Fruit fly (Drosophila melanogaster) whole organism, prepupa: ENCODE data around the gene CG14431.

Experiments used
- Blimp-1 ChIP-seq: fragments of 200-800 bp; sonication (Bioruptor generic); optimal IDR thresholded peaks from 3 replicates; lab custom pipeline; 2017; ENCODE audit warnings: missing biosample characterization, missing genetic modification characterization, mild to moderate bottlenecking, moderate library complexity, missing genetic modification reagents
- CG10631 ChIP-seq: fragments of 200-800 bp; sonication (Bioruptor generic); optimal IDR thresholded peaks from 2 replicates; lab custom pipeline; 2016; ENCODE audit warnings: missing biosample characterization, missing genetic modification characterization
- CG11294 ChIP-seq: fragments of 200-800 bp; sonication (Bioruptor generic); IDR thresholded peaks from 2 replicates; pipeline ENCODE4 v1.3.6; 2022; ENCODE audit warnings: missing biosample characterization, missing genetic modification characterization
- CG11762 ChIP-seq: fragments of 200-800 bp; sonication (Bioruptor generic); optimal IDR thresholded peaks from 3 replicates; lab custom pipeline; 2016; ENCODE audit warnings: missing biosample characterization, missing genetic modification characterization; ENCODE audit not compliant: insufficient read depth
- CG11902 ChIP-seq: fragments of 200-800 bp; sonication (Bioruptor generic); optimal IDR thresholded peaks from 3 replicates; lab custom pipeline; 2016; ENCODE audit warnings: missing biosample characterization, missing genetic modification characterization
- CG15336 ChIP-seq: fragments of 200-800 bp; sonication (Bioruptor generic); IDR thresholded peaks from 2 replicates; pipeline ENCODE4 v1.3.6; 2022; ENCODE audit warnings: missing biosample characterization, missing genetic modification characterization
- CG1621 ChIP-seq: fragments of 200-800 bp; sonication (Bioruptor generic); optimal IDR thresholded peaks from 3 replicates; lab custom pipeline; 2018; ENCODE audit warnings: missing biosample characterization, mild to moderate bottlenecking, missing genetic modification characterization
- CG16779 ChIP-seq: fragments of 200-800 bp; sonication (Bioruptor generic); optimal IDR thresholded peaks from 3 replicates; lab custom pipeline; 2017; ENCODE audit warnings: missing biosample characterization, mild to moderate bottlenecking, missing genetic modification characterization
- CG31627 ChIP-seq: fragments of 200-800 bp; sonication (Bioruptor generic); optimal IDR thresholded peaks from 3 replicates; lab custom pipeline; 2016; ENCODE audit warnings: missing biosample characterization, missing genetic modification characterization
- CG34406 ChIP-seq: fragments of 200-800 bp; sonication (Bioruptor generic); optimal IDR thresholded peaks from 3 replicates; lab custom pipeline; 2016; ENCODE audit warnings: missing biosample characterization, missing genetic modification characterization
- CG4318 ChIP-seq: fragments of 200-800 bp; sonication (Bioruptor generic); optimal IDR thresholded peaks from 3 replicates; lab custom pipeline; 2017; ENCODE audit warnings: missing biosample characterization, mild to moderate bottlenecking, missing genetic modification characterization
- CG6163 ChIP-seq: fragments of 200-800 bp; sonication (Bioruptor generic); IDR thresholded peaks from 3 replicates; pipeline ENCODE4 v1.3.6; 2022; ENCODE audit warnings: missing biosample characterization, missing genetic modification characterization
- CG6276 ChIP-seq: fragments of 200-800 bp; sonication (Bioruptor generic); optimal IDR thresholded peaks from 2 replicates; lab custom pipeline; 2017; ENCODE audit warnings: missing biosample characterization, mild to moderate bottlenecking, missing genetic modification characterization
- CG6792 ChIP-seq: fragments of 200-800 bp; sonication (Bioruptor generic); optimal IDR thresholded peaks from 3 replicates; lab custom pipeline; 2016; ENCODE audit warnings: missing biosample characterization, missing genetic modification characterization
- CG7368 ChIP-seq: fragments of 200-800 bp; sonication (Bioruptor generic); optimal IDR thresholded peaks from 3 replicates; lab custom pipeline; 2016; ENCODE audit warnings: missing biosample characterization, missing genetic modification characterization
- CG8119 ChIP-seq: fragments of 200-800 bp; sonication (Bioruptor generic); IDR thresholded peaks from 3 replicates; pipeline ENCODE4 v1.3.6; 2022; ENCODE audit warnings: missing biosample characterization, missing genetic modification characterization
- CG8632 ChIP-seq: fragments of 200-800 bp; sonication (Bioruptor generic); optimal IDR thresholded peaks from 3 replicates; lab custom pipeline; 2016; ENCODE audit warnings: missing biosample characterization, missing genetic modification characterization
- Eip75B ChIP-seq: fragments of 200-800 bp; sonication (Bioruptor generic); optimal IDR thresholded peaks from 3 replicates; lab custom pipeline; 2016; ENCODE audit warnings: missing biosample characterization, missing genetic modification characterization
- Ets21C ChIP-seq: fragments of 200-800 bp; sonication (Bioruptor generic); optimal IDR thresholded peaks from 3 replicates; lab custom pipeline; 2016; ENCODE audit warnings: missing biosample characterization, missing genetic modification characterization
- Hr38 ChIP-seq: sonication (Bioruptor generic); optimal IDR thresholded peaks from 2 replicates; lab custom pipeline; 2016; ENCODE audit warnings: missing biosample characterization, missing genetic modification characterization
- Hr39 ChIP-seq: fragments of 200-800 bp; sonication (Bioruptor generic); optimal IDR thresholded peaks from 2 replicates; lab custom pipeline; 2016; ENCODE audit warnings: missing biosample characterization, missing genetic modification characterization
- Lpt ChIP-seq: fragments of 200-800 bp; sonication (Bioruptor generic); optimal IDR thresholded peaks from 3 replicates; lab custom pipeline; 2016; ENCODE audit warnings: missing biosample characterization, missing genetic modification characterization
- OdsH ChIP-seq: fragments of 200-800 bp; sonication (Bioruptor generic); optimal IDR thresholded peaks from 3 replicates; lab custom pipeline; 2016; ENCODE audit warnings: missing biosample characterization, missing genetic modification characterization
- Smox ChIP-seq: fragments of 200-800 bp; sonication (Bioruptor generic); optimal IDR thresholded peaks from 3 replicates; lab custom pipeline; 2016; ENCODE audit warnings: missing biosample characterization, missing genetic modification characterization
- Sox102F ChIP-seq: fragments of 200-800 bp; sonication (Bioruptor generic); optimal IDR thresholded peaks from 2 replicates; lab custom pipeline; 2016; ENCODE audit warnings: missing biosample characterization, mild to moderate bottlenecking, missing genetic modification characterization
- Sox14 ChIP-seq: fragments of 200-800 bp; sonication (Bioruptor generic); optimal IDR thresholded peaks from 3 replicates; lab custom pipeline; 2016; ENCODE audit warnings: missing biosample characterization, missing genetic modification characterization
- acj6 ChIP-seq: fragments of 200-800 bp; sonication (Bioruptor generic); optimal IDR thresholded peaks from 3 replicates; lab custom pipeline; 2016; ENCODE audit warnings: missing biosample characterization, missing genetic modification characterization
- cyc ChIP-seq: fragments of 200-800 bp; sonication (Bioruptor generic); optimal IDR thresholded peaks from 3 replicates; lab custom pipeline; 2016; ENCODE audit warnings: missing biosample characterization, missing genetic modification characterization
- eg ChIP-seq: fragments of 200-800 bp; sonication (Bioruptor generic); IDR thresholded peaks from 3 replicates; pipeline ENCODE4 v1.3.6; 2022; ENCODE audit warnings: missing biosample characterization, missing genetic modification characterization
- esn ChIP-seq: fragments of 200-800 bp; sonication (Bioruptor generic); optimal IDR thresholded peaks from 2 replicates; lab custom pipeline; 2016; ENCODE audit warnings: missing biosample characterization, mild to moderate bottlenecking, missing genetic modification characterization, moderate library complexity
- fkh ChIP-seq: fragments of 200-800 bp; sonication (Bioruptor generic); optimal IDR thresholded peaks from 3 replicates; lab custom pipeline; 2017; ENCODE audit warnings: missing biosample characterization, mild to moderate bottlenecking, missing genetic modification characterization, moderate library complexity
- lz ChIP-seq: fragments of 200-800 bp; sonication (Bioruptor generic); optimal IDR thresholded peaks from 3 replicates; lab custom pipeline; 2016; ENCODE audit warnings: missing biosample characterization, missing genetic modification characterization
- net ChIP-seq: fragments of 200-800 bp; sonication (Bioruptor generic); optimal IDR thresholded peaks from 3 replicates; lab custom pipeline; 2016; ENCODE audit warnings: missing biosample characterization, missing genetic modification characterization
- salr ChIP-seq, 2 experiments: fragments of 200-800 bp; sonication (Bioruptor generic); optimal IDR thresholded peaks; 3 replicates each; lab custom pipeline; 2016 to 2018; ENCODE audit warnings: missing biosample characterization in 2 of 2, missing genetic modification characterization in 2 of 2, mild to moderate bottlenecking in 1 of 2
- spab ChIP-seq: fragments of 200-800 bp; sonication (Bioruptor generic); optimal IDR thresholded peaks from 2 replicates; lab custom pipeline; 2017; ENCODE audit warnings: missing biosample characterization, mild to moderate bottlenecking, missing genetic modification characterization, missing genetic modification reagents
- ss ChIP-seq, 2 experiments: fragments of 200-800 bp; sonication (Bioruptor generic); optimal IDR thresholded peaks; 2 replicates in 1 of 2; 3 replicates in 1 of 2; lab custom pipeline; 2017 to 2018; ENCODE audit warnings: mild to moderate bottlenecking in 2 of 2, missing biosample characterization in 2 of 2, missing genetic modification characterization in 2 of 2, moderate library complexity in 1 of 2
- svp ChIP-seq: fragments of 200-800 bp; sonication (Bioruptor generic); peaks from one replicate; lab custom pipeline; 2016; ENCODE audit warnings: missing biosample characterization, missing genetic modification characterization
- topi ChIP-seq: fragments of 200-800 bp; sonication (Bioruptor generic); optimal IDR thresholded peaks from 3 replicates; lab custom pipeline; 2016; ENCODE audit warnings: missing biosample characterization, missing genetic modification characterization
- vri ChIP-seq: fragments of 200-800 bp; sonication (Bioruptor generic); optimal IDR thresholded peaks from 3 replicates; lab custom pipeline; 2016; ENCODE audit warnings: missing biosample characterization, mild to moderate bottlenecking, missing genetic modification characterization

The CG14431 gene

dm6 chrX:6867175-6868023 lies 40.7 kb upstream of the CG14431 start, which contains the start of gene CG14434 (continued):
- TF ChIP-seq vri (GFP tag; lab: Kevin White, UChicago) (no peak), CG8119 (GFP tag; lab: Robert Waterston, UW) (peak; percentile 55; the same call in 2 of the 3 replicates), net (GFP tag; lab: Kevin White, UChicago) (peak; percentile 75), spab (GFP tag; lab: Kevin White, UChicago) (peak; percentile 84), CG34406 (GFP tag; lab: Kevin White, UChicago) (peak; percentile 73), CG11294 (peak; percentile 6; the same call in 1 of the 2 replicates), Hr38 (GFP tag; lab: Kevin White, UChicago) (no peak), acj6 (GFP tag; lab: Kevin White, UChicago) (peak; percentile 73), CG31627 (GFP tag; lab: Kevin White, UChicago) (peak; percentile 62), CG4318 (GFP tag; lab: Kevin White, UChicago) (peak; percentile 90), fkh (GFP tag; lab: Kevin White, UChicago) (peak; percentile 5), Sox14 (GFP tag; lab: Kevin White, UChicago) (peak; percentile 79), CG16779 (peak; percentile 45), cyc (GFP tag; lab: Kevin White, UChicago) (peak; percentile 62), esn (peak; percentile 87), CG8632 (peak; percentile 83), topi (GFP tag; lab: Kevin White, UChicago) (peak; percentile 82), ss (GFP tag; optimal IDR thresholded peaks at IDR 0.05; lab: Kevin White, UChicago) (peak; percentile 11 to 66), eg (GFP tag; lab: Robert Waterston, UW) (peak; percentile 27; the same call in 1 of the 3 replicates), CG7368 (GFP tag; lab: Kevin White, UChicago) (peak; percentile 41), CG10631 (GFP tag; lab: Kevin White, UChicago) (peak; percentile 78), CG11902 (peak; percentile 65), CG6276 (GFP tag; lab: Kevin White, UChicago) (peak; percentile 88), Smox (peak; percentile 77)
- TF ChIP-seq, all 60 proteins: peak for 53

dm6 chrX:6868024-6868628 lies 40.0 kb upstream of the CG14431 start:
- TF ChIP-seq CG15336 (0 out of 2 replicates have a peak, but pooled peaks have one; percentile 10), Ets21C (GFP tag; lab: Kevin White, UChicago) (no peak), Eip75B (peak; percentile 5), fkh (GFP tag; lab: Kevin White, UChicago) (no peak), CG11762 (GFP tag; lab: Kevin White, UChicago) (no peak), Hr39 (no peak), Blimp-1 (peak; percentile 25), lz (GFP tag; lab: Kevin White, UChicago) (peak; percentile 39), CG34406 (GFP tag; lab: Kevin White, UChicago) (no peak), esn (peak; percentile 76), Sox102F (GFP tag; lab: Kevin White, UChicago) (peak; percentile 36), OdsH (GFP tag; lab: Kevin White, UChicago) (peak; percentile 18), svp (GFP tag; lab: Kevin White, UChicago) (peak; percentile 54), CG6163 (GFP tag; lab: Robert Waterston, UW) (peak; percentile 48; the same call in 2 of the 3 replicates), topi (GFP tag; lab: Kevin White, UChicago) (peak; percentile 60), vri (GFP tag; lab: Kevin White, UChicago) (peak; percentile 39), CG8119 (GFP tag; lab: Robert Waterston, UW) (peak; percentile 42; the same call in 2 of the 3 replicates), Lpt (GFP tag; lab: Kevin White, UChicago) (no peak), CG16779 (no peak), ss (GFP tag; optimal IDR thresholded peaks at IDR 0.05; lab: Kevin White, UChicago) (peak; percentile 28 to 60), CG1621 (tag; lab: Kevin White, UChicago) (peak; percentile 56), CG6792 (GFP tag; lab: Kevin White, UChicago) (peak; percentile 14), salr (GFP tag; optimal IDR thresholded peaks at IDR 0.05; lab: Kevin White, UChicago) (peak in 1 of 2 experiments; percentile 6)
